Worm (Caenorhabditis elegans) whole organism, L4/young adult: ENCODE data around the gene nekl-4.

ENCODE experiments used
- W03F9.2 ChIP-seq: fragments of 150-350 bp; optimal IDR thresholded peaks from 2 replicates; lab custom pipeline; 2014; ENCODE audit warnings: missing biosample characterization, missing genetic modification characterization
- dao-5 ChIP-seq: sonication (generic microtip); optimal IDR thresholded peaks from 2 replicates; lab custom pipeline; 2016; ENCODE audit warnings: missing genotype, missing genetic modification characterization, moderate library complexity, missing compliant biosample characterization
- him-1 ChIP-seq: sonication (generic microtip); optimal IDR thresholded peaks from 2 replicates; lab custom pipeline; 2016; ENCODE audit warnings: missing genotype, missing genetic modification reagents, missing genetic modification characterization, missing compliant biosample characterization

ce11 chrIII:5564325-5564724 is 47.0 kb upstream of the nekl-4 start:
- TF ChIP-seq dao-5 (tag; lab: Kevin White, UChicago) (no peak), W03F9.2 (tag; lab: Kevin White, UChicago) (no peak), him-1 (tag; lab: Kevin White, UChicago) (no peak)
